Worm (Caenorhabditis elegans) whole organism, L4 larva: ENCODE measurements around the gene ptrn-1.

Experiments
- cey-2 ChIP-seq: sonication (generic microtip); optimal IDR thresholded peaks from 3 replicates; lab custom pipeline; 2017; ENCODE audit warnings: missing genetic modification characterization, mild to moderate bottlenecking, missing compliant biosample characterization, antibody characterized with exemption, borderline replicate concordance; ENCODE audit not compliant: insufficient read depth
- lsy-2 ChIP-seq, 2 experiments: fragments of 150-350 bp in 1 of 2; sonication (generic microtip) in 1 of 2; optimal IDR thresholded peaks; 2 replicates each; lab custom pipeline; 2014 to 2017; ENCODE audit warnings: missing biosample characterization in 2 of 2, missing genetic modification characterization in 2 of 2
- pha-4 ChIP-seq, 2 experiments: fragments of 150-350 bp in 1 of 2; fragments of 200-800 bp in 1 of 2; sonication (Bioruptor generic) in 1 of 2; IDR thresholded peaks in 1 of 2; optimal IDR thresholded peaks in 1 of 2; 2 replicates each; pipeline versions ENCODE4 v1.3.6 to Lab custom; 2014 to 2022; ENCODE audit warnings: missing genetic modification characterization in 2 of 2, missing genetic modification reagents in 2 of 2, missing biosample characterization in 1 of 2, missing compliant biosample characterization in 1 of 2
- php-3 ChIP-seq: fragments of 200-800 bp; sonication (Bioruptor generic); IDR thresholded peaks from 2 replicates; pipeline ENCODE4 v1.3.6; 2022; ENCODE audit warnings: missing genetic modification reagents, missing genetic modification characterization, missing compliant biosample characterization
- ztf-11 ChIP-seq: fragments of 150-350 bp; optimal IDR thresholded peaks from 2 replicates; lab custom pipeline; 2014; ENCODE audit warnings: missing biosample characterization, missing genetic modification characterization

DNA sequence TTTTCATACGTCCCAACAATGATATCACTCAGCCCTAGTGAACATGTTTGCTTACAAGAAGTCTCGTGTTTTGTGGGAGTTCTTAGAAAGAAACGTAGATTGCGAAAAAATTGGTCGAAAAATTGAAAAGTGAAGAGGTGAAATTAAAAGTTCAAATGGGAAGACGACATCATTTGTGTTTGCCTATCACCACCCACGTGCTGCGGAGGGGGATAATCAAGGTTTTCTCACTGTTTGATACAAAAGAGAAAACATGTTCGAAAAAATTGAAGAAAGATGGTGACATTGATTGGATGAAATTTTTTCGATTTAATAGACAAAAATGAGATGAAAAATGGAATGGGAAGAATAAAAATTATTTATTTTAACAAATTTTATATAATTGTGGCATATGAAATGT lies 40.5 kb upstream of the ptrn-1 start:
- TF ChIP-seq pha-4 (GFP tag; IDR thresholded peaks at IDR 0.05; lab: Robert Waterston, UW) (no peak), pha-4 (tag; optimal IDR thresholded peaks at IDR 0.05; lab: Kevin White, UChicago) (no peak), ztf-11 (tag; lab: Kevin White, UChicago) (no peak), lsy-2 (tag; optimal IDR thresholded peaks at IDR 0.05; lab: Kevin White, UChicago) (no peak), php-3 (GFP tag; lab: Robert Waterston, UW) (no peak), cey-2 (tag; lab: Kevin White, UChicago) (no peak)
